Worm (Caenorhabditis elegans) whole organism, late embryonic: Measurements from ENCODE around the gene T16G12.10.

ENCODE experiments used
- F13H6.1 ChIP-seq: sonication (generic microtip); optimal IDR thresholded peaks from 2 replicates; lab custom pipeline; 2016; ENCODE audit warnings: missing genetic modification characterization, missing compliant biosample characterization
- ceh-31 ChIP-seq: sonication (generic microtip); optimal IDR thresholded peaks from 2 replicates; lab custom pipeline; 2016; ENCODE audit warnings: missing genetic modification characterization, missing compliant biosample characterization
- ceh-9 ChIP-seq: sonication (generic microtip); optimal IDR thresholded peaks from 2 replicates; lab custom pipeline; 2016; ENCODE audit warnings: mild to moderate bottlenecking, missing genetic modification characterization, inconsistent platforms, missing compliant biosample characterization
- che-1 ChIP-seq: sonication (generic microtip); optimal IDR thresholded peaks from 2 replicates; lab custom pipeline; 2016; ENCODE audit warnings: mild to moderate bottlenecking, missing genetic modification characterization, missing compliant biosample characterization
- dmd-4 ChIP-seq: sonication (generic microtip); optimal IDR thresholded peaks from 2 replicates; lab custom pipeline; 2016; ENCODE audit warnings: borderline replicate concordance, missing genetic modification characterization, missing compliant biosample characterization
- dve-1 ChIP-seq: sonication (generic microtip); optimal IDR thresholded peaks from 2 replicates; lab custom pipeline; 2017; ENCODE audit warnings: antibody characterized with exemption, mild to moderate bottlenecking, missing genetic modification characterization, missing compliant biosample characterization
- lin-11 ChIP-seq: fragments of 200-800 bp; sonication (Bioruptor generic); optimal IDR thresholded peaks from 2 replicates; lab custom pipeline; 2018; ENCODE audit warnings: mild to moderate bottlenecking, missing genetic modification characterization, missing compliant biosample characterization
- pat-9 ChIP-seq: fragments of 200-800 bp; sonication (Bioruptor generic); optimal IDR thresholded peaks from 2 replicates; lab custom pipeline; 2018; ENCODE audit warnings: mild to moderate bottlenecking, missing genetic modification characterization, moderate library complexity, missing compliant biosample characterization
- pqm-1 ChIP-seq: sonication (generic microtip); optimal IDR thresholded peaks from 2 replicates; lab custom pipeline; 2016; ENCODE audit warnings: missing genetic modification characterization, missing compliant biosample characterization
- sdc-2 ChIP-seq: sonication (generic microtip); optimal IDR thresholded peaks from 2 replicates; lab custom pipeline; 2016; ENCODE audit warnings: missing genotype, missing genetic modification characterization, missing compliant biosample characterization
- tbx-2 ChIP-seq: sonication (generic microtip); optimal IDR thresholded peaks from 2 replicates; lab custom pipeline; 2016; ENCODE audit warnings: missing genetic modification characterization, missing compliant biosample characterization

DNA sequence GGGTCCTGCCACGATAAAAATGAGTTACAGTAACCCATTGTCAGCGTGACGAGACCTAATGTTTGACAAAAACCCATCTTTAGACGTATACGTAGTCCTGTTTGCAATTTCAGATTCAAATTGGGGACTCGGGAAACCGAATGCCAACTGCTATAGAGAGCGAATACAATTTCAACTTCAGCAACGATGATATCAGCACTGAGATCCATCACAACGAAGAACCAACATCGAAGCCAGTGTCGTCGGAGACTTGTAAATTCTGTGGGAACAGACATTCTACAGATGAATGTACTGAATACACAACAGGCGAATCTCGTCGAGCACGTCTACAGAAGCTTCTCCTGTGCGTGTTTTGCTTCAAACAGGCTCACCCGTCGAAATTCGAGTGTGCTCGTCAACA lies 29.6 kb upstream of the T16G12.10 start:
- TF ChIP-seq che-1 (no peak), ceh-31 (tag; lab: Kevin White, UChicago) (no peak), dve-1 (tag; lab: Kevin White, UChicago) (no peak), sdc-2 (tag; lab: Kevin White, UChicago) (no peak), F13H6.1 (tag; lab: Kevin White, UChicago) (no peak), pat-9 (no peak), tbx-2 (tag; lab: Kevin White, UChicago) (no peak), dmd-4 (no peak), lin-11 (tag; lab: Kevin White, UChicago) (no peak), ceh-9 (tag; lab: Kevin White, UChicago) (no peak), pqm-1 (tag; lab: Kevin White, UChicago) (no peak)
